Fruit fly (Drosophila melanogaster) whole organism, embryonic: ENCODE measurements around the gene mthl9.

Experiments used
- ATbp ChIP-seq: fragments of 200-800 bp; sonication (Bioruptor generic); optimal IDR thresholded peaks from 2 replicates; lab custom pipeline; 2017; ENCODE audit warnings: missing biosample characterization, mild to moderate bottlenecking, missing genetic modification characterization, missing genetic modification reagents
- Adf1 ChIP-seq: fragments of 200-800 bp; sonication (Bioruptor generic); IDR thresholded peaks from 2 replicates; pipeline ENCODE4 v1.3.6; 2022; ENCODE audit warnings: missing biosample characterization, missing genetic modification characterization
- CG10147 ChIP-seq: fragments of 200-800 bp; sonication (Bioruptor generic); optimal IDR thresholded peaks from 2 replicates; lab custom pipeline; 2019; ENCODE audit warnings: missing biosample characterization, mild to moderate bottlenecking, missing genetic modification characterization, moderate library complexity
- CG10565 ChIP-seq: fragments of 200-800 bp; sonication (Bioruptor generic); optimal IDR thresholded peaks from 3 replicates; lab custom pipeline; 2016; ENCODE audit warnings: missing biosample characterization, mild to moderate bottlenecking, missing genetic modification characterization
- CG12299 ChIP-seq: fragments of 200-800 bp; sonication (Bioruptor generic); optimal IDR thresholded peaks from 2 replicates; lab custom pipeline; 2018; ENCODE audit warnings: missing biosample characterization, mild to moderate bottlenecking, missing genetic modification characterization
- CG14667 ChIP-seq: fragments of 200-800 bp; sonication (Bioruptor generic); IDR thresholded peaks from 2 replicates; pipeline ENCODE4 v1.3.6; 2022; ENCODE audit warnings: missing biosample characterization, missing genetic modification characterization
- CG1603 ChIP-seq: fragments of 200-800 bp; sonication (Bioruptor generic); optimal IDR thresholded peaks from 2 replicates; lab custom pipeline; 2019; ENCODE audit warnings: missing biosample characterization, mild to moderate bottlenecking, missing genetic modification characterization, moderate library complexity
- CG17912 ChIP-seq: fragments of 200-800 bp; sonication (Bioruptor generic); optimal IDR thresholded peaks from 2 replicates; lab custom pipeline; 2018; ENCODE audit warnings: missing biosample characterization, mild to moderate bottlenecking, missing genetic modification characterization
- CG18011 ChIP-seq: fragments of 200-800 bp; sonication (Bioruptor generic); optimal IDR thresholded peaks from 2 replicates; lab custom pipeline; 2017; ENCODE audit warnings: missing biosample characterization, missing genetic modification characterization, mild to moderate bottlenecking, moderate library complexity, missing genotype
- CG31441 ChIP-seq: fragments of 200-800 bp; sonication (Bioruptor generic); IDR thresholded peaks from 2 replicates; pipeline ENCODE4 v1.3.6; 2022; ENCODE audit warnings: missing biosample characterization, missing genetic modification characterization
- CG4617 ChIP-seq: fragments of 200-800 bp; sonication (Bioruptor generic); optimal IDR thresholded peaks from 3 replicates; lab custom pipeline; 2016; ENCODE audit warnings: missing biosample characterization, missing genetic modification characterization, borderline replicate concordance
- CG5245 ChIP-seq: fragments of 200-800 bp; sonication (Bioruptor generic); optimal IDR thresholded peaks from 3 replicates; lab custom pipeline; 2016; ENCODE audit warnings: missing biosample characterization, missing genetic modification characterization
- CG5953 ChIP-seq: fragments of 200-800 bp; sonication (Bioruptor generic); IDR thresholded peaks from 2 replicates; pipeline ENCODE4 v1.3.6; 2022; ENCODE audit warnings: missing biosample characterization, missing genetic modification characterization
- CG6689 ChIP-seq: fragments of 200-800 bp; sonication (Bioruptor generic); IDR thresholded peaks from 2 replicates; pipeline ENCODE4 v1.3.6; 2022; ENCODE audit warnings: missing biosample characterization, missing genetic modification characterization
- CG7271 ChIP-seq: fragments of 200-800 bp; sonication (Bioruptor generic); optimal IDR thresholded peaks from 2 replicates; lab custom pipeline; 2018; ENCODE audit warnings: missing biosample characterization, mild to moderate bottlenecking, missing genetic modification characterization, moderate library complexity
- CG8478 ChIP-seq: fragments of >200 bp; optimal IDR thresholded peaks from 2 replicates; lab custom pipeline; 2018
- Dbx ChIP-seq: fragments of 200-800 bp; sonication (Bioruptor generic); IDR thresholded peaks from 3 replicates; pipeline ENCODE4 v1.3.6; 2022; ENCODE audit warnings: missing biosample characterization, missing genetic modification characterization
- HLH4C ChIP-seq: fragments of 200-800 bp; sonication (Bioruptor generic); IDR thresholded peaks from 3 replicates; pipeline ENCODE4 v1.3.6; 2022; ENCODE audit warnings: missing biosample characterization, missing genetic modification characterization; ENCODE audit not compliant: partially characterized antibody
- Hr51 ChIP-seq, 2 experiments: fragments of 200-800 bp; sonication (Bioruptor generic); optimal IDR thresholded peaks; 2 replicates in 1 of 2; 3 replicates in 1 of 2; lab custom pipeline; 2016 to 2018; ENCODE audit warnings: missing biosample characterization in 2 of 2, missing genetic modification characterization in 2 of 2, mild to moderate bottlenecking in 1 of 2, moderate library complexity in 1 of 2
- Hsf ChIP-seq: fragments of 200-800 bp; sonication (Bioruptor generic); optimal IDR thresholded peaks from 3 replicates; lab custom pipeline; 2016; ENCODE audit warnings: missing biosample characterization, missing genetic modification characterization
- Myb ChIP-seq: fragments of 200-800 bp; sonication (Bioruptor generic); optimal IDR thresholded peaks from 2 replicates; lab custom pipeline; 2016; ENCODE audit warnings: missing biosample characterization, missing genetic modification characterization
- NK7.1 ChIP-seq: fragments of 200-800 bp; sonication (Bioruptor generic); optimal IDR thresholded peaks from 3 replicates; lab custom pipeline; 2016; ENCODE audit warnings: missing biosample characterization, missing genetic modification characterization
- Oaz ChIP-seq: fragments of 200-800 bp; sonication (Bioruptor generic); IDR thresholded peaks from 2 replicates; pipeline ENCODE4 v1.3.6; 2022; ENCODE audit warnings: missing biosample characterization, missing genetic modification characterization
- Sin3A ChIP-seq: fragments of >200 bp; optimal IDR thresholded peaks from 2 replicates; lab custom pipeline; 2018
- Stat92E ChIP-seq, 3 experiments: fragments of >200 bp in 2 of 3; fragments of 200-800 bp in 1 of 3; sonication (Bioruptor generic) in 1 of 3; optimal IDR thresholded peaks; 2 replicates each; lab custom pipeline; 2017 to 2019; ENCODE audit warnings: missing biosample characterization in 3 of 3, missing genetic modification characterization in 3 of 3, mild to moderate bottlenecking in 1 of 3, moderate library complexity in 1 of 3
- ac ChIP-seq: fragments of 200-800 bp; sonication (Bioruptor generic); optimal IDR thresholded peaks from 3 replicates; lab custom pipeline; 2017; ENCODE audit warnings: missing biosample characterization, mild to moderate bottlenecking, missing genetic modification characterization
- ara ChIP-seq: fragments of 200-800 bp; sonication (Bioruptor generic); IDR thresholded peaks from 2 replicates; pipeline ENCODE4 v1.3.6; 2022; ENCODE audit warnings: missing biosample characterization, missing genetic modification characterization
- bigmax ChIP-seq: fragments of 200-800 bp; sonication (Bioruptor generic); optimal IDR thresholded peaks from 2 replicates; lab custom pipeline; 2018; ENCODE audit warnings: missing biosample characterization, mild to moderate bottlenecking, missing genetic modification characterization
- cas ChIP-seq: fragments of 200-800 bp; sonication (Bioruptor generic); IDR thresholded peaks from 2 replicates; pipeline ENCODE4 v1.3.6; 2022; ENCODE audit warnings: missing biosample characterization, missing genetic modification characterization
- cato ChIP-seq: fragments of 200-800 bp; sonication (Bioruptor generic); optimal IDR thresholded peaks from 2 replicates; lab custom pipeline; 2016; ENCODE audit warnings: missing biosample characterization, missing genetic modification characterization, borderline replicate concordance
- chm ChIP-seq: fragments of 200-800 bp; sonication (Bioruptor generic); IDR thresholded peaks from 2 replicates; pipeline ENCODE4 v1.3.6; 2022; ENCODE audit warnings: missing biosample characterization, missing genetic modification characterization
- cwo ChIP-seq: fragments of 200-800 bp; sonication (Bioruptor generic); optimal IDR thresholded peaks from 3 replicates; lab custom pipeline; 2017; ENCODE audit warnings: missing biosample characterization, missing genetic modification characterization, mild to moderate bottlenecking, moderate library complexity, missing genetic modification reagents
- dan ChIP-seq: fragments of 200-800 bp; sonication (Bioruptor generic); IDR thresholded peaks from 2 replicates; pipeline ENCODE4 v1.3.6; 2022; ENCODE audit warnings: missing biosample characterization, missing genetic modification characterization
- dysf ChIP-seq: fragments of 200-800 bp; sonication (Bioruptor generic); IDR thresholded peaks from 3 replicates; pipeline ENCODE4 v1.3.6; 2022; ENCODE audit warnings: missing biosample characterization, missing genetic modification characterization
- ewg ChIP-seq: fragments of 200-800 bp; sonication (Bioruptor generic); optimal IDR thresholded peaks from 3 replicates; lab custom pipeline; 2017; ENCODE audit warnings: mild to moderate bottlenecking, missing biosample characterization, missing genetic modification reagents, missing genetic modification characterization
- gfzf ChIP-seq: fragments of 200-800 bp; sonication (Bioruptor generic); optimal IDR thresholded peaks from 2 replicates; lab custom pipeline; 2016; ENCODE audit warnings: missing biosample characterization, mild to moderate bottlenecking, missing genetic modification characterization, moderate library complexity
- gro ChIP-seq: fragments of 200-800 bp; sonication (Bioruptor generic); optimal IDR thresholded peaks from 2 replicates; lab custom pipeline; 2016; ENCODE audit warnings: missing biosample characterization, missing genetic modification characterization
- gsb ChIP-seq: fragments of 200-800 bp; sonication (Bioruptor generic); IDR thresholded peaks from 2 replicates; pipeline ENCODE4 v1.3.6; 2022; ENCODE audit warnings: missing biosample characterization, missing genetic modification characterization
- gt ChIP-seq: fragments of 200-800 bp; sonication (Bioruptor generic); IDR thresholded peaks from 2 replicates; pipeline ENCODE4 v1.3.6; 2022; ENCODE audit warnings: missing biosample characterization, missing genetic modification characterization
- hth ChIP-seq: fragments of >200 bp; optimal IDR thresholded peaks from 2 replicates; lab custom pipeline; 2017; ENCODE audit warnings: inconsistent platforms
- lola ChIP-seq, 3 experiments: fragments of >200 bp in 2 of 3; fragments of 200-800 bp in 1 of 3; sonication (Bioruptor generic) in 1 of 3; optimal IDR thresholded peaks; 2 replicates each; lab custom pipeline; 2017 to 2019; ENCODE audit warnings: missing biosample characterization in 3 of 3, missing genetic modification characterization in 3 of 3, mild to moderate bottlenecking in 1 of 3, moderate library complexity in 1 of 3
- p53 ChIP-seq: fragments of 200-800 bp; sonication (Bioruptor generic); optimal IDR thresholded peaks from 2 replicates; lab custom pipeline; 2016; ENCODE audit warnings: missing biosample characterization, missing genetic modification characterization
- prd ChIP-seq, 3 experiments: fragments of >200 bp in 2 of 3; fragments of 200-800 bp in 1 of 3; sonication (Bioruptor generic) in 1 of 3; optimal IDR thresholded peaks in 2 of 3; IDR thresholded peaks in 1 of 3; 2 replicates in 2 of 3; 3 replicates in 1 of 3; pipeline versions ENCODE4 v1.3.6 to Lab custom; 2017 to 2022; ENCODE audit warnings: missing biosample characterization in 1 of 3, missing genetic modification characterization in 1 of 3
- salm ChIP-seq: fragments of 200-800 bp; sonication (Bioruptor generic); optimal IDR thresholded peaks from 2 replicates; lab custom pipeline; 2018; ENCODE audit warnings: missing biosample characterization, mild to moderate bottlenecking, missing genetic modification characterization
- sob ChIP-seq: fragments of 200-800 bp; sonication (Bioruptor generic); IDR thresholded peaks from 2 replicates; pipeline ENCODE4 v1.3.6; 2022; ENCODE audit warnings: missing biosample characterization, missing genetic modification characterization
- ttk ChIP-seq: fragments of 200-800 bp; sonication (Bioruptor generic); IDR thresholded peaks from 2 replicates; pipeline ENCODE4 v2.1.2; 2022; ENCODE audit warnings: missing biosample characterization, missing genetic modification characterization
- wor ChIP-seq: fragments of 200-800 bp; sonication (Bioruptor generic); IDR thresholded peaks from 2 replicates; pipeline ENCODE4 v1.3.6; 2022; ENCODE audit warnings: missing biosample characterization, missing genetic modification characterization

mthl9 gene

dm6 chr3L:346656-347640, 14.8 kb upstream of the mthl9 start, which contains the start of gene mth (continued):
- TF ChIP-seq Adf1 = peak; percentile 42; the same call in 1 of the 2 replicates
- TF ChIP-seq CG6689 = peak; percentile 28; the same call in 1 of the 2 replicates
- TF ChIP-seq CG17912 (GFP tag; lab: Kevin White, UChicago) = no peak
- TF ChIP-seq cas (GFP tag; lab: Robert Waterston, UW) = no peak
- TF ChIP-seq dan (GFP tag; lab: Robert Waterston, UW) = no peak
- no peak for TF ChIP-seq ATbp (GFP tag; lab: Kevin White, UChicago)
- no peak for TF ChIP-seq CG31441 (GFP tag; lab: Robert Waterston, UW)
- peak; percentile 65 for TF ChIP-seq CG4617 (GFP tag; lab: Kevin White, UChicago)
- TF ChIP-seq Sin3A (lab: Kevin White, UChicago) = peak; percentile 95
- TF ChIP-seq CG10565 (GFP tag; lab: Kevin White, UChicago) = no peak
- no peak for TF ChIP-seq CG18011
- TF ChIP-seq hth = no peak
- TF ChIP-seq CG1603 (tag; lab: Kevin White, UChicago) = peak; percentile 75
- peak in 1 of 3 experiments; percentile 22 for TF ChIP-seq Stat92E (GFP tag; optimal IDR thresholded peaks at IDR 0.05; lab: Kevin White, UChicago)
- peak; percentile 73 for TF ChIP-seq Myb (GFP tag; lab: Kevin White, UChicago)
- no peak for TF ChIP-seq ttk
- TF ChIP-seq bigmax (GFP tag; lab: Kevin White, UChicago) = no peak
- TF ChIP-seq cwo (GFP tag; lab: Kevin White, UChicago) = no peak
- TF ChIP-seq CG8478 = no peak
- peak; percentile 54; the same call in 1 of the 3 replicates for TF ChIP-seq Dbx (GFP tag; lab: Robert Waterston, UW)
- 0 out of 2 replicates have a peak, but pooled peaks have one; percentile 28 for TF ChIP-seq chm (GFP tag; lab: Robert Waterston, UW)
- no peak for TF ChIP-seq ac
- peak; percentile 30; the same call in 1 of the 2 replicates for TF ChIP-seq wor (GFP tag; lab: Robert Waterston, UW)
- no peak for TF ChIP-seq salm
- no peak for TF ChIP-seq gsb
- TF ChIP-seq CG5245 (GFP tag; lab: Kevin White, UChicago) = no peak
- TF ChIP-seq CG14667 (GFP tag; lab: Robert Waterston, UW) = no peak
- no peak for TF ChIP-seq NK7.1 (GFP tag; lab: Kevin White, UChicago)
- TF ChIP-seq ara (GFP tag; lab: Robert Waterston, UW) = no peak
- 0 out of 2 replicates have a peak, but pooled peaks have one; percentile 19 for TF ChIP-seq gt (GFP tag; lab: Robert Waterston, UW)
- peak; percentile 18 for TF ChIP-seq p53 (GFP tag; lab: Kevin White, UChicago)
- TF ChIP-seq prd (optimal IDR thresholded peaks at IDR 0.05; lab: Kevin White, UChicago) = no peak
- peak; percentile 63 for TF ChIP-seq prd (GFP tag; IDR thresholded peaks at IDR 0.05; lab: Robert Waterston, UW)
- peak; percentile 59; the same call in 1 of the 2 replicates for TF ChIP-seq sob
- no peak for TF ChIP-seq CG12299 (tag; lab: Kevin White, UChicago)
- no peak for TF ChIP-seq CG10147 (GFP tag; lab: Kevin White, UChicago)
- TF ChIP-seq CG7271 (tag; lab: Kevin White, UChicago) = no peak
- TF ChIP-seq lola (GFP tag; optimal IDR thresholded peaks at IDR 0.05; lab: Kevin White, UChicago) = peak in 2 of 3 experiments; percentile 25 to 32
- no peak for TF ChIP-seq cato
- TF ChIP-seq gfzf (GFP tag; lab: Kevin White, UChicago) = peak; percentile 41
- TF ChIP-seq HLH4C (GFP tag; lab: Robert Waterston, UW) = peak; percentile 99
- peak; percentile 64 for TF ChIP-seq gro (GFP tag; lab: Kevin White, UChicago)
- no peak for TF ChIP-seq CG5953 (GFP tag; lab: Robert Waterston, UW)
- peak; percentile 33 for TF ChIP-seq ewg (GFP tag; lab: Kevin White, UChicago)
- TF ChIP-seq Hr51 (GFP tag; optimal IDR thresholded peaks at IDR 0.05; lab: Kevin White, UChicago) = peak in 1 of 2 experiments; percentile 43
- TF ChIP-seq Oaz = no peak
- peak; percentile 69 for TF ChIP-seq Hsf (GFP tag; lab: Kevin White, UChicago)
- peak; percentile 49; the same call in 2 of the 3 replicates for TF ChIP-seq dysf (GFP tag; lab: Robert Waterston, UW)
